Fruit fly (Drosophila melanogaster): ENCODE results near the gene f.

f gene

DNA sequence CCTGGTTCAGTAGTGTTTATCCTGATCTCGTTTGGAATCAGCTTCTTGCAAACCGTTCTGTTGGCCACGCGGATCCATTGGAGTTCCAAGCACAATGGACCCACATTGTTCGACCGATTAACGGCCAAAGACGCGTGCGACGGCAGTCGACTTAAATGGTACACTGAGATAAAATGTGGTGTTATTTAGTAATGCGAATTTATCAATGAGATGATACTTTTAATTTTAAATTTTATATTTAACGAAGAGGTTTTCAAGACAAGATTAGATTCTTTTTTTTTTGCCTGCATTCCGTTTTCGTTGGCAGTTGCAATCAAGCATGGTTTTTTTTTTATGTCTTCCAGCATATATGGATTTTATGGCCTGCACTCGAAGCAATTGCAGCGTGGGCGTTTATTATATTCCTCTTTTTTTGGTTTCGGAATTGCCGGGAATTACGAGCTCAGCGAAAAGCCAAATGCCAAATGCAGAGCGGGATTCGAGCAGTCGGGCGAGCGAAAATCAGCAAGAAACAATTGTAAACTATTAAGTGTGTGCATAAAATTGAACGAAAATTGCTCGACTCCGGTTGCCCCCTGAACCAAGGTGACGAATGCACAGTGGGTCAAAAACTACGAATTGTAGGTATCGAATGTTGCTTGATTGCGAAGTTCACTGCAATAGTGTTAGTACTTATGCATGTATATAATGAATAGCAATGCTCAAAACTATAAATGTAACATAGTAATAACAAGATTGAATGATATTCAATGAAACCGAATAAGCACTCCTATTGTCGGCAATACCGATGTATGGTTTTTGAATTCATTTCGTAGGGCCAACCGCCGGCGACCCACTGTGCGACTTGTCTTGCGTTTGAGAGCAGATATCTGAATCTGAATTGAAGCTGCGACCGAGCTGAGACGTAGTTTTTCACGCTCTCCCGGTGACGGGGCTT, 66.4 kb downstream of the f start (continued):
- TF ChIP-seq CG1792 (GFP tag; optimal IDR thresholded peaks at IDR 0.05): no peak
- TF ChIP-seq CG6654 (GFP tag; optimal IDR thresholded peaks at IDR 0.05): peak; percentile 7
- peak; percentile 51 for TF ChIP-seq odd (GFP tag; optimal IDR thresholded peaks at IDR 0.05)
- TF ChIP-seq NfI (GFP tag; optimal IDR thresholded peaks at IDR 0.05): peak; percentile 65
- peak; percentile 14 for TF ChIP-seq CG14710 (tag; optimal IDR thresholded peaks at IDR 0.05)
- 0 out of 2 replicates have a peak, but pooled peaks have one; percentile 13 for TF ChIP-seq CG11247 (GFP tag; IDR thresholded peaks at IDR 0.05)
- peak; percentile 56 for TF ChIP-seq CG7372 (GFP tag; IDR thresholded peaks at IDR 0.05)
- TF ChIP-seq CG14014 (GFP tag; IDR thresholded peaks at IDR 0.05): peak; percentile 65
- peak; percentile 31 for TF ChIP-seq Atf-2 (GFP tag; optimal IDR thresholded peaks at IDR 0.05)
- TF ChIP-seq unc-4 (GFP tag; IDR thresholded peaks at IDR 0.05; ENCODE audit: partially characterized antibody): no peak
- peak; percentile 34 for TF ChIP-seq D19B (GFP tag; optimal IDR thresholded peaks at IDR 0.05)
- no peak; the same call in 1 of the 2 replicates for TF ChIP-seq CG11696 (GFP tag; IDR thresholded peaks at IDR 0.05)
- no peak for TF ChIP-seq sr (GFP tag; IDR thresholded peaks at IDR 0.05)
- TF ChIP-seq CG14050 (GFP tag; IDR thresholded peaks at IDR 0.05): 0 out of 3 replicates have a peak, but pooled peaks have one; percentile 37
- TF ChIP-seq Eip74EF (GFP tag; optimal IDR thresholded peaks at IDR 0.05): peak in 1 of 2 experiments; percentile 30
- peak; percentile 29 for TF ChIP-seq CG12744 (GFP tag; optimal IDR thresholded peaks at IDR 0.05)
- TF ChIP-seq ems (GFP tag; optimal IDR thresholded peaks at IDR 0.05): peak; percentile 37
- no peak for TF ChIP-seq Six4 (GFP tag; optimal IDR thresholded peaks at IDR 0.05)
- TF ChIP-seq Scr (GFP tag; IDR thresholded peaks at IDR 0.05; ENCODE audit: partially characterized antibody): no peak
- TF ChIP-seq CG3995 (GFP tag; optimal IDR thresholded peaks at IDR 0.05): no peak
- TF ChIP-seq sens (GFP tag): peak; percentile 90
- TF ChIP-seq TFAM (GFP tag; optimal IDR thresholded peaks at IDR 0.05): no peak
- no peak for TF ChIP-seq CG10462 (GFP tag; optimal IDR thresholded peaks at IDR 0.05)
- peak; percentile 69 for TF ChIP-seq nom (GFP tag; optimal IDR thresholded peaks at IDR 0.05)
- TF ChIP-seq YL-1 (GFP tag; optimal IDR thresholded peaks at IDR 0.05): no peak
- TF ChIP-seq Optix (GFP tag; IDR thresholded peaks at IDR 0.05): 0 out of 3 replicates have a peak, but pooled peaks have one; percentile 41
- peak; percentile 53 for TF ChIP-seq Ada2b (GFP tag; IDR thresholded peaks at IDR 0.05)
- peak; percentile 25 for TF ChIP-seq NK7.1 (GFP tag; optimal IDR thresholded peaks at IDR 0.05)
- TF ChIP-seq fu2 (GFP tag; optimal IDR thresholded peaks at IDR 0.05): peak; percentile 20
- peak; percentile 62 for TF ChIP-seq BtbVII (GFP tag; optimal IDR thresholded peaks at IDR 0.05)
- TF ChIP-seq CG10654 (GFP tag; optimal IDR thresholded peaks at IDR 0.05): peak; percentile 5
- TF ChIP-seq hbn (GFP tag; IDR thresholded peaks at IDR 0.05; ENCODE audit: partially characterized antibody): no peak
- TF ChIP-seq CG5245 (GFP tag; optimal IDR thresholded peaks at IDR 0.05): no peak
- TF ChIP-seq CG6854 (GFP tag; optimal IDR thresholded peaks at IDR 0.05): no peak
- no peak for TF ChIP-seq lov (optimal IDR thresholded peaks at IDR 0.05)
- TF ChIP-seq lov (GFP tag; IDR thresholded peaks at IDR 0.05): no peak
- no peak for TF ChIP-seq psq (GFP tag; optimal IDR thresholded peaks at IDR 0.05)
- TF ChIP-seq Nf-YB (GFP tag; optimal IDR thresholded peaks at IDR 0.05): peak; percentile 22
- TF ChIP-seq bab2 (GFP tag; optimal IDR thresholded peaks at IDR 0.05): peak; percentile 60
- peak; percentile 55 for TF ChIP-seq wdn (GFP tag; IDR thresholded peaks at IDR 0.05)
- peak; percentile 78; the same call in 2 of the 3 replicates for TF ChIP-seq so (GFP tag; IDR thresholded peaks at IDR 0.05)
- no peak for TF ChIP-seq slou (GFP tag; optimal IDR thresholded peaks at IDR 0.05)
- TF ChIP-seq z (GFP tag; IDR thresholded peaks at IDR 0.05): no peak
- TF ChIP-seq Bgb (GFP tag; IDR thresholded peaks at IDR 0.05; ENCODE audit: partially characterized antibody): no peak
- no peak for TF ChIP-seq mld (GFP tag; IDR thresholded peaks at IDR 0.05; ENCODE audit: partially characterized antibody)
- no peak for TF ChIP-seq zen2 (GFP tag; IDR thresholded peaks at IDR 0.05; ENCODE audit: partially characterized antibody)
- peak; percentile 39; the same call in 2 of the 3 replicates for TF ChIP-seq B-H1 (GFP tag; IDR thresholded peaks at IDR 0.05)
- peak; percentile 63 for TF ChIP-seq HmgZ (tag; optimal IDR thresholded peaks at IDR 0.05)
- TF ChIP-seq tgo (GFP tag; IDR thresholded peaks at IDR 0.05): peak; percentile 51; the same call in 1 of the 3 replicates

Data from whole organism, embryonic.